Fruit fly (Drosophila melanogaster) whole organism, embryonic: ENCODE results near the gene CG6724.
A peak's percentile ranks its signal among the peaks of the same experiment; 100 is the strongest.

Source experiments
- Atf-2 ChIP-seq: fragments of 200-800 bp; sonication (Bioruptor generic); optimal IDR thresholded peaks from 2 replicates; lab custom pipeline; 2016; ENCODE audit warnings: missing biosample characterization, missing genetic modification characterization
- Awh ChIP-seq: fragments of 200-800 bp; sonication (Bioruptor generic); IDR thresholded peaks from 2 replicates; pipeline ENCODE4, ENCODE4 v1.3.6; 2022; ENCODE audit warnings: missing biosample characterization, missing genetic modification characterization
- C15 ChIP-seq: fragments of 200-800 bp; sonication (Bioruptor generic); IDR thresholded peaks from 3 replicates; pipeline ENCODE4 v1.3.6; 2022; ENCODE audit warnings: missing biosample characterization, missing genetic modification characterization
- CG10274 ChIP-seq: fragments of 200-800 bp; sonication (Bioruptor generic); optimal IDR thresholded peaks from 3 replicates; lab custom pipeline; 2017; ENCODE audit warnings: missing biosample characterization, mild to moderate bottlenecking, missing genetic modification characterization
- CG10462 ChIP-seq: fragments of 200-800 bp; sonication (Bioruptor generic); optimal IDR thresholded peaks from 2 replicates; lab custom pipeline; 2016; ENCODE audit warnings: missing biosample characterization, missing genetic modification characterization
- CG12391 ChIP-seq: fragments of 200-800 bp; sonication (Bioruptor generic); optimal IDR thresholded peaks from 3 replicates; lab custom pipeline; 2018; ENCODE audit warnings: missing biosample characterization, mild to moderate bottlenecking, missing genetic modification characterization, moderate library complexity
- CG13775 ChIP-seq: fragments of 200-800 bp; sonication (Bioruptor generic); optimal IDR thresholded peaks from 3 replicates; lab custom pipeline; 2017; ENCODE audit warnings: missing biosample characterization, mild to moderate bottlenecking, missing genetic modification characterization
- CG13894 ChIP-seq: fragments of 200-800 bp; sonication (Bioruptor generic); optimal IDR thresholded peaks from 3 replicates; lab custom pipeline; 2018; ENCODE audit warnings: missing biosample characterization, mild to moderate bottlenecking, missing genetic modification characterization, moderate library complexity
- CG15696 ChIP-seq: fragments of 200-800 bp; sonication (Bioruptor generic); optimal IDR thresholded peaks from 2 replicates; lab custom pipeline; 2019; ENCODE audit warnings: missing biosample characterization, mild to moderate bottlenecking, missing genetic modification characterization, moderate library complexity
- CG16779 ChIP-seq: fragments of 200-800 bp; sonication (Bioruptor generic); IDR thresholded peaks from 2 replicates; pipeline ENCODE4 v1.3.6; 2022; ENCODE audit warnings: missing biosample characterization, missing genetic modification characterization
- CG17328 ChIP-seq: fragments of 200-800 bp; sonication (Bioruptor generic); IDR thresholded peaks from 2 replicates; pipeline ENCODE4 v1.3.6; 2022; ENCODE audit warnings: missing biosample characterization, missing genetic modification characterization
- CG17385 ChIP-seq: fragments of 200-800 bp; sonication (Bioruptor generic); optimal IDR thresholded peaks from 3 replicates; lab custom pipeline; 2018; ENCODE audit warnings: missing biosample characterization, mild to moderate bottlenecking, missing genetic modification characterization
- CG18011 ChIP-seq: fragments of 200-800 bp; sonication (Bioruptor generic); optimal IDR thresholded peaks from 2 replicates; lab custom pipeline; 2017; ENCODE audit warnings: missing biosample characterization, missing genetic modification characterization, mild to moderate bottlenecking, moderate library complexity, missing genotype
- CG2199 ChIP-seq: fragments of 200-800 bp; sonication (Bioruptor generic); IDR thresholded peaks from 3 replicates; pipeline ENCODE4 v1.3.6; 2022; ENCODE audit warnings: missing biosample characterization, missing genetic modification characterization
- CG2202 ChIP-seq: fragments of 200-800 bp; sonication (Bioruptor generic); optimal IDR thresholded peaks from 2 replicates; lab custom pipeline; 2018; ENCODE audit warnings: missing biosample characterization, mild to moderate bottlenecking, missing genetic modification characterization
- CG2678 ChIP-seq: fragments of 200-800 bp; sonication (Bioruptor generic); optimal IDR thresholded peaks from 3 replicates; lab custom pipeline; 2019; ENCODE audit warnings: missing biosample characterization, mild to moderate bottlenecking, missing genetic modification characterization, moderate library complexity
- CG30020 ChIP-seq: fragments of 200-800 bp; optimal IDR thresholded peaks from 2 replicates; lab custom pipeline; 2019; ENCODE audit warnings: missing biosample characterization, mild to moderate bottlenecking, missing genetic modification characterization, moderate library complexity
- CG31224 ChIP-seq: fragments of 200-800 bp; sonication (Bioruptor generic); IDR thresholded peaks from 2 replicates; pipeline ENCODE4 v1.3.6; 2022; ENCODE audit warnings: missing biosample characterization, missing genetic modification characterization
- CG31441 ChIP-seq: fragments of 200-800 bp; sonication (Bioruptor generic); IDR thresholded peaks from 2 replicates; pipeline ENCODE4 v1.3.6; 2022; ENCODE audit warnings: missing biosample characterization, missing genetic modification characterization
- CG33213 ChIP-seq: fragments of 200-800 bp; sonication (Bioruptor generic); optimal IDR thresholded peaks from 3 replicates; lab custom pipeline; 2016; ENCODE audit warnings: missing biosample characterization, missing genetic modification characterization
- CG7271 ChIP-seq: fragments of 200-800 bp; sonication (Bioruptor generic); optimal IDR thresholded peaks from 2 replicates; lab custom pipeline; 2018; ENCODE audit warnings: missing biosample characterization, mild to moderate bottlenecking, missing genetic modification characterization, moderate library complexity
- CG7839 ChIP-seq: fragments of 200-800 bp; sonication (Bioruptor generic); optimal IDR thresholded peaks from 3 replicates; lab custom pipeline; 2018; ENCODE audit warnings: missing biosample characterization, mild to moderate bottlenecking, missing genetic modification characterization, moderate library complexity
- CG8089 ChIP-seq: fragments of 200-800 bp; sonication (Bioruptor generic); optimal IDR thresholded peaks from 3 replicates; lab custom pipeline; 2016; ENCODE audit warnings: missing biosample characterization, missing genetic modification characterization
- CG9797 ChIP-seq: fragments of 200-800 bp; sonication (Bioruptor generic); optimal IDR thresholded peaks from 3 replicates; lab custom pipeline; 2018; ENCODE audit warnings: missing biosample characterization, mild to moderate bottlenecking, missing genetic modification characterization
- Camta ChIP-seq: fragments of 200-800 bp; sonication (Bioruptor generic); optimal IDR thresholded peaks from 2 replicates; lab custom pipeline; 2016; ENCODE audit warnings: missing biosample characterization, missing genetic modification characterization
- Dip2 ChIP-seq: fragments of 200-800 bp; sonication (Bioruptor generic); IDR thresholded peaks from 2 replicates; pipeline ENCODE4 v1.3.6; 2022; ENCODE audit warnings: missing biosample characterization, missing genetic modification characterization
- Dref ChIP-seq: fragments of 200-800 bp; sonication (Bioruptor generic); IDR thresholded peaks from 2 replicates; pipeline ENCODE4 v1.3.6; 2022; ENCODE audit warnings: missing biosample characterization, missing genetic modification characterization
- Eip74EF ChIP-seq, 2 experiments: fragments of 200-800 bp in 1 of 2; fragments of >200 bp in 1 of 2; sonication (Bioruptor generic) in 1 of 2; optimal IDR thresholded peaks; 2 replicates each; lab custom pipeline; 2017 to 2019; ENCODE audit warnings: missing biosample characterization in 2 of 2, missing genetic modification characterization in 2 of 2, mild to moderate bottlenecking in 1 of 2, moderate library complexity in 1 of 2
- Fer3 ChIP-seq: fragments of 200-800 bp; sonication (Bioruptor generic); optimal IDR thresholded peaks from 2 replicates; lab custom pipeline; 2018; ENCODE audit warnings: missing biosample characterization, mild to moderate bottlenecking, missing genetic modification characterization, moderate library complexity
- Nf-YA ChIP-seq: fragments of 200-800 bp; sonication (Bioruptor generic); IDR thresholded peaks from 2 replicates; pipeline ENCODE4 v1.3.6; 2022; ENCODE audit warnings: missing biosample characterization, missing genetic modification characterization
- Nf-YB ChIP-seq: fragments of 200-800 bp; sonication (Bioruptor generic); optimal IDR thresholded peaks from 3 replicates; lab custom pipeline; 2019; ENCODE audit warnings: missing biosample characterization, mild to moderate bottlenecking, missing genetic modification characterization, moderate library complexity
- Pdp1 ChIP-seq, 2 experiments: fragments of 200-800 bp; sonication (Bioruptor generic); optimal IDR thresholded peaks; 3 replicates each; lab custom pipeline; 2016; ENCODE audit warnings: missing biosample characterization in 2 of 2, missing genetic modification characterization in 2 of 2, mild to moderate bottlenecking in 1 of 2, moderate library complexity in 1 of 2
- Ptx1 ChIP-seq: fragments of 200-800 bp; sonication (Bioruptor generic); IDR thresholded peaks from 2 replicates; pipeline ENCODE4 v1.3.6; 2022; ENCODE audit warnings: missing biosample characterization, missing genetic modification characterization
- Vsx1 ChIP-seq: fragments of 200-800 bp; sonication (Bioruptor generic); optimal IDR thresholded peaks from 2 replicates; lab custom pipeline; 2017; ENCODE audit warnings: missing biosample characterization, mild to moderate bottlenecking, missing genetic modification characterization, missing genetic modification reagents
- ap ChIP-seq: fragments of 200-800 bp; sonication (Bioruptor generic); IDR thresholded peaks from 2 replicates; pipeline ENCODE4 v1.3.6; 2022; ENCODE audit warnings: missing biosample characterization, missing genetic modification characterization
- bab2 ChIP-seq: fragments of 200-800 bp; sonication (Bioruptor generic); optimal IDR thresholded peaks from 2 replicates; lab custom pipeline; 2016; ENCODE audit warnings: missing biosample characterization, missing genetic modification characterization
- chif ChIP-seq, 2 experiments: fragments of 200-800 bp; sonication (Bioruptor generic); optimal IDR thresholded peaks; 3 replicates each; lab custom pipeline; 2016; ENCODE audit warnings: missing biosample characterization in 2 of 2, missing genetic modification characterization in 2 of 2
- corto ChIP-seq: fragments of 200-800 bp; sonication (Bioruptor generic); optimal IDR thresholded peaks from 2 replicates; lab custom pipeline; 2016; ENCODE audit warnings: missing biosample characterization, mild to moderate bottlenecking, missing genetic modification characterization, moderate library complexity
- dmrt99B ChIP-seq: fragments of 200-800 bp; sonication (Bioruptor generic); optimal IDR thresholded peaks from 2 replicates; lab custom pipeline; 2018; ENCODE audit warnings: missing biosample characterization, mild to moderate bottlenecking, missing genetic modification characterization, moderate library complexity
- esg ChIP-seq: fragments of 200-800 bp; sonication (Bioruptor generic); conservative IDR thresholded peaks from 2 replicates; pipeline ENCODE4 v1.3.6; 2022; ENCODE audit warnings: missing biosample characterization, missing genetic modification characterization
- exex ChIP-seq: fragments of 200-800 bp; sonication (Bioruptor generic); optimal IDR thresholded peaks from 4 replicates; lab custom pipeline; 2018; ENCODE audit warnings: missing biosample characterization, mild to moderate bottlenecking, missing genetic modification characterization, moderate library complexity
- fd102C ChIP-seq: fragments of 200-800 bp; sonication (Bioruptor generic); optimal IDR thresholded peaks from 2 replicates; lab custom pipeline; 2018; ENCODE audit warnings: missing biosample characterization, mild to moderate bottlenecking, missing genetic modification characterization, moderate library complexity
- fu2 ChIP-seq: fragments of 200-800 bp; sonication (Bioruptor generic); optimal IDR thresholded peaks from 2 replicates; lab custom pipeline; 2016; ENCODE audit warnings: missing biosample characterization, missing genetic modification characterization
- hb ChIP-seq: fragments of 200-800 bp; sonication (Bioruptor generic); IDR thresholded peaks from 3 replicates; pipeline ENCODE4 v1.3.6; 2022; ENCODE audit warnings: missing biosample characterization, missing genetic modification characterization; ENCODE audit not compliant: partially characterized antibody
- insv ChIP-seq, 2 experiments: fragments of 200-800 bp; sonication (Bioruptor generic); optimal IDR thresholded peaks; 3 replicates each; lab custom pipeline; 2016 to 2018; ENCODE audit warnings: missing biosample characterization in 2 of 2, missing genetic modification characterization in 2 of 2
- lbe ChIP-seq: fragments of 200-800 bp; sonication (Bioruptor generic); optimal IDR thresholded peaks from 2 replicates; lab custom pipeline; 2016; ENCODE audit warnings: missing biosample characterization, mild to moderate bottlenecking, missing genetic modification characterization
- pb ChIP-seq: fragments of 200-800 bp; sonication (Bioruptor generic); optimal IDR thresholded peaks from 3 replicates; lab custom pipeline; 2016; ENCODE audit warnings: missing biosample characterization, missing genetic modification characterization
- schlank ChIP-seq: fragments of 200-800 bp; sonication (Bioruptor generic); optimal IDR thresholded peaks from 2 replicates; lab custom pipeline; 2018; ENCODE audit warnings: missing biosample characterization, mild to moderate bottlenecking, missing genetic modification characterization
- sisA ChIP-seq: fragments of 200-800 bp; sonication (Bioruptor generic); IDR thresholded peaks from 2 replicates; pipeline ENCODE4 v1.3.6; 2022; ENCODE audit warnings: missing biosample characterization, missing genetic modification characterization
- slp2 ChIP-seq: fragments of 200-800 bp; sonication (Bioruptor generic); optimal IDR thresholded peaks from 2 replicates; lab custom pipeline; 2016; ENCODE audit warnings: missing biosample characterization, missing genetic modification characterization
- tx ChIP-seq: fragments of 200-800 bp; sonication (Bioruptor generic); optimal IDR thresholded peaks from 2 replicates; lab custom pipeline; 2016; ENCODE audit warnings: missing biosample characterization, missing genetic modification characterization

CG6724 gene

DNA sequence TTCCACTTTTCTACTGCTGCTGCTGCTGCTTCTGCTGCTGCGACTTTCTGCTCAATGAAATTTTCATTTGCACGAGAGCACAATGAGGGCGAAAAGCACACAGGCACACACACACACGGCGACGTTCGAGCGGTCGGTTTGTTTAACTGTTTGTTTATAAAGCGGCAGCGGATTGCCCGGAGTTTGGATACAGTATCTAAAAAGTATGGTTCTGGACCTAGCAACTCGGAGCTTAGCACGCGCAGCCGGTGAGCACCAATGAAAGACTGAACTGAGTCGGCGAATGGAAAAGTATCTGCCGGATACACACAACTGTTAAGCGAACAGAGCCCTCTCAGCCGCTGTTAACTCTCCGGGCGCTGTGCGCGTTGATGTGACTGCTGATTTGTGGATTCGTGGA, 13.7 kb downstream of the CG6724 start, which contains the start of gene CG17124 (continued):
- TF ChIP-seq sisA = no peak
- no peak for TF ChIP-seq CG31441 (GFP tag; lab: Robert Waterston, UW)
- no peak for TF ChIP-seq Nf-YA (GFP tag; lab: Robert Waterston, UW)
- no peak for TF ChIP-seq CG9797
- TF ChIP-seq CG2199 (GFP tag; lab: Robert Waterston, UW) = peak; percentile 84; the same call in 2 of the 3 replicates
- TF ChIP-seq CG18011 = no peak
- TF ChIP-seq schlank = peak; percentile 28
- TF ChIP-seq Ptx1 = no peak
- no peak for TF ChIP-seq CG10274
- no peak for TF ChIP-seq tx (GFP tag; lab: Kevin White, UChicago)
- TF ChIP-seq lbe (GFP tag; lab: Kevin White, UChicago) = no peak
- TF ChIP-seq corto (GFP tag; lab: Kevin White, UChicago) = no peak
- TF ChIP-seq CG30020 = no peak
- TF ChIP-seq CG17385 (GFP tag; lab: Kevin White, UChicago) = peak; percentile 41
- TF ChIP-seq Dip2 (GFP tag; lab: Robert Waterston, UW) = no peak
- no peak for TF ChIP-seq insv (GFP tag; optimal IDR thresholded peaks at IDR 0.05; lab: Kevin White, UChicago)
- TF ChIP-seq fu2 = no peak
- TF ChIP-seq fd102C (GFP tag; lab: Kevin White, UChicago) = no peak
- no peak for TF ChIP-seq CG17328 (GFP tag; lab: Robert Waterston, UW)
- TF ChIP-seq Awh = peak; percentile 67
- no peak for TF ChIP-seq Camta
- TF ChIP-seq CG10462 (GFP tag; lab: Kevin White, UChicago) = no peak
- no peak for TF ChIP-seq ap (GFP tag; lab: Robert Waterston, UW)
- TF ChIP-seq C15 (GFP tag; lab: Robert Waterston, UW) = no peak
- no peak for TF ChIP-seq CG13775 (GFP tag; lab: Kevin White, UChicago)
- TF ChIP-seq Atf-2 = no peak
- TF ChIP-seq slp2 (GFP tag; lab: Kevin White, UChicago) = no peak
- no peak for TF ChIP-seq pb (GFP tag; lab: Kevin White, UChicago)
- no peak for TF ChIP-seq CG15696 (tag; lab: Kevin White, UChicago)
- no peak for TF ChIP-seq hb (GFP tag; lab: Robert Waterston, UW)
- no peak for TF ChIP-seq CG31224 (GFP tag; lab: Robert Waterston, UW)
- TF ChIP-seq CG7839 = peak; percentile 24
- TF ChIP-seq CG2678 (tag; lab: Kevin White, UChicago) = peak; percentile 37
- TF ChIP-seq Pdp1 (GFP tag; optimal IDR thresholded peaks at IDR 0.05; lab: Kevin White, UChicago) = no peak
- TF ChIP-seq Fer3 (tag; lab: Kevin White, UChicago) = peak; percentile 10
- no peak for TF ChIP-seq Vsx1 (GFP tag; lab: Kevin White, UChicago)
- no peak for TF ChIP-seq bab2
- TF ChIP-seq dmrt99B = peak; percentile 46
- TF ChIP-seq chif (GFP tag; optimal IDR thresholded peaks at IDR 0.05; lab: Kevin White, UChicago) = no peak
- TF ChIP-seq CG8089 (GFP tag; lab: Kevin White, UChicago) = no peak
- no peak for TF ChIP-seq CG7271 (tag; lab: Kevin White, UChicago)
- no peak for TF ChIP-seq Nf-YB
- peak in 1 of 2 experiments; percentile 54 for TF ChIP-seq Eip74EF (GFP tag; optimal IDR thresholded peaks at IDR 0.05; lab: Kevin White, UChicago)
- no peak for TF ChIP-seq CG2202 (tag; lab: Kevin White, UChicago)
- no peak for TF ChIP-seq exex (tag; lab: Kevin White, UChicago)
- TF ChIP-seq Dref (GFP tag; lab: Robert Waterston, UW) = no peak
- TF ChIP-seq CG13894 (tag; lab: Kevin White, UChicago) = peak; percentile 81
- TF ChIP-seq esg = no peak
- no peak for TF ChIP-seq CG12391 (tag; lab: Kevin White, UChicago)
- no peak for TF ChIP-seq CG16779 (GFP tag; lab: Robert Waterston, UW)
- TF ChIP-seq CG33213 (GFP tag; lab: Kevin White, UChicago) = no peak
